Fruit fly (Drosophila melanogaster) Kc167 (cell line): ENCODE measurements around the gene milt.

Experiments used
- Myc ChIP-seq: fragments of >200 bp; optimal IDR thresholded peaks from 2 replicates; lab custom pipeline; 2017; ENCODE audit warnings: missing external identifiers
- h ChIP-seq: fragments of >200 bp; optimal IDR thresholded peaks from 3 replicates; lab custom pipeline; 2018; ENCODE audit warnings: missing external identifiers
- psq ChIP-seq: fragments of >200 bp; optimal IDR thresholded peaks from 2 replicates; lab custom pipeline; 2017; ENCODE audit warnings: missing external identifiers
- ttk ChIP-seq: sonication (Bioruptor generic); optimal IDR thresholded peaks from 2 replicates; lab custom pipeline; 2017; ENCODE audit warnings: missing external identifiers

- TF ChIP-seq psq (no peak), ttk (lab: Kevin White, UChicago) (no peak), h (no peak), Myc (lab: Kevin White, UChicago) (no peak)
These were observed 16.2 kb upstream of the milt start, which contains the start of gene Pcp for dm6 chr2L:7021382-7021781.
